Worm (Caenorhabditis elegans) whole organism, L1 larva: ENCODE data around the gene F45E1.2.

ENCODE experiments used
- C34B4.2 ChIP-seq: sonication (generic microtip); optimal IDR thresholded peaks from 2 replicates; lab custom pipeline; 2017; ENCODE audit warnings: mild to moderate bottlenecking, missing genetic modification characterization, missing compliant biosample characterization
- F16B12.6 ChIP-seq: fragments of 150-350 bp; optimal IDR thresholded peaks from 2 replicates; lab custom pipeline; 2014; ENCODE audit warnings: missing biosample characterization, missing genetic modification characterization
- Y116A8C.19 ChIP-seq: sonication (generic microtip); optimal IDR thresholded peaks from 2 replicates; lab custom pipeline; 2016; ENCODE audit warnings: missing compliant biosample characterization, missing genetic modification characterization, borderline replicate concordance
- ama-1 ChIP-seq: fragments of 150-350 bp; optimal IDR thresholded peaks from 2 replicates; lab custom pipeline; 2014
- blmp-1 ChIP-seq: fragments of 150-350 bp; optimal IDR thresholded peaks from 2 replicates; lab custom pipeline; 2014; ENCODE audit warnings: missing biosample characterization, missing genetic modification characterization
- ceh-8 ChIP-seq: fragments of 200-800 bp; sonication (Bioruptor generic); optimal IDR thresholded peaks from 2 replicates; lab custom pipeline; 2018; ENCODE audit warnings: mild to moderate bottlenecking, missing genetic modification characterization, moderate library complexity, missing compliant biosample characterization
- ceh-82 ChIP-seq, 3 experiments: fragments of 150-350 bp in 1 of 3; sonication (generic microtip) in 2 of 3; optimal IDR thresholded peaks; 2 replicates each; lab custom pipeline; 2014 to 2017; ENCODE audit warnings: missing biosample characterization in 3 of 3, missing genetic modification characterization in 3 of 3
- ceh-88 ChIP-seq: fragments of 200-800 bp; sonication (Bioruptor generic); IDR thresholded peaks from 2 replicates; pipeline ENCODE4 v1.3.6; 2022; ENCODE audit warnings: missing genetic modification characterization, missing compliant biosample characterization
- ceh-90 ChIP-seq: sonication (generic microtip); optimal IDR thresholded peaks from 2 replicates; lab custom pipeline; 2016; ENCODE audit warnings: missing genetic modification characterization, missing compliant biosample characterization
- dpl-1 ChIP-seq, 3 experiments: fragments of 150-350 bp in 2 of 3; sonication (generic microtip) in 1 of 3; optimal IDR thresholded peaks; 2 replicates each; lab custom pipeline; 2014 to 2017; ENCODE audit warnings: missing biosample characterization in 3 of 3, missing genetic modification characterization in 3 of 3, missing genetic modification reagents in 3 of 3
- efl-1 ChIP-seq, 4 experiments: fragments of 150-350 bp; optimal IDR thresholded peaks in 3 of 4; peaks in 1 of 4; 1 replicate in 1 of 4; 2 replicates in 3 of 4; lab custom pipeline; 2014; ENCODE audit warnings: missing biosample characterization in 2 of 4, missing genetic modification characterization in 2 of 4, missing genetic modification reagents in 2 of 4
- efl-3 ChIP-seq: fragments of 200-800 bp; sonication (Bioruptor generic); optimal IDR thresholded peaks from 2 replicates; lab custom pipeline; 2018; ENCODE audit warnings: mild to moderate bottlenecking, missing genetic modification characterization, missing compliant biosample characterization
- egl-13 ChIP-seq: sonication (generic microtip); optimal IDR thresholded peaks from 2 replicates; lab custom pipeline; 2016; ENCODE audit warnings: missing genotype, missing genetic modification reagents, missing genetic modification characterization, missing compliant biosample characterization
- elt-2 ChIP-seq: sonication (generic microtip); optimal IDR thresholded peaks from 2 replicates; lab custom pipeline; 2016; ENCODE audit warnings: missing genetic modification characterization, mild to moderate bottlenecking, inconsistent platforms, missing compliant biosample characterization, missing genetic modification reagents
- elt-3 ChIP-seq, 6 experiments: fragments of 150-350 bp in 1 of 6; sonication (generic microtip); optimal IDR thresholded peaks; 2 replicates each; lab custom pipeline; 2017 to 2018; ENCODE audit warnings: missing biosample characterization in 6 of 6, missing genetic modification characterization in 6 of 6, inconsistent platforms in 1 of 6
- ets-5 ChIP-seq: fragments of 200-800 bp; sonication (Bioruptor generic); IDR thresholded peaks from 2 replicates; pipeline ENCODE4 v1.3.6; 2022; ENCODE audit warnings: missing genetic modification characterization, missing compliant biosample characterization
- fos-1 ChIP-seq: fragments of 150-350 bp; optimal IDR thresholded peaks from 2 replicates; lab custom pipeline; 2014; ENCODE audit warnings: missing biosample characterization, missing genetic modification characterization
- isw-1 ChIP-seq: fragments of 200-800 bp; sonication (Bioruptor generic); IDR thresholded peaks from 2 replicates; pipeline ENCODE4 v1.3.6; 2022; ENCODE audit warnings: missing genetic modification characterization, missing compliant biosample characterization
- lin-14 ChIP-seq: fragments of 200-800 bp; sonication (Bioruptor generic); optimal IDR thresholded peaks from 2 replicates; lab custom pipeline; 2018; ENCODE audit warnings: mild to moderate bottlenecking, missing genetic modification characterization, moderate library complexity, missing compliant biosample characterization
- lin-35 ChIP-seq, 2 experiments: fragments of 150-350 bp; optimal IDR thresholded peaks; 2 replicates each; lab custom pipeline; 2014; ENCODE audit warnings: missing biosample characterization in 2 of 2, missing genetic modification characterization in 2 of 2, missing genetic modification reagents in 2 of 2
- lsy-2 ChIP-seq, 2 experiments: fragments of 150-350 bp; optimal IDR thresholded peaks; 2 replicates each; lab custom pipeline; 2014; ENCODE audit warnings: missing biosample characterization in 2 of 2, missing genetic modification characterization in 2 of 2
- mab-9 ChIP-seq: fragments of 200-800 bp; sonication (Bioruptor generic); IDR thresholded peaks from 2 replicates; pipeline ENCODE4 v1.3.6; 2022; ENCODE audit warnings: missing genetic modification reagents, missing genetic modification characterization, missing compliant biosample characterization
- mdl-1 ChIP-seq, 2 experiments: fragments of 150-350 bp; optimal IDR thresholded peaks; 2 replicates each; lab custom pipeline; 2014 to 2017; ENCODE audit warnings: missing biosample characterization in 2 of 2, missing genetic modification characterization in 2 of 2, inconsistent platforms in 1 of 2
- nhr-19 ChIP-seq: fragments of 200-800 bp; sonication (Bioruptor generic); conservative IDR thresholded peaks from 2 replicates; pipeline ENCODE4 v1.3.6; 2022; ENCODE audit warnings: missing genetic modification characterization, missing compliant biosample characterization
- nhr-20 ChIP-seq: sonication (generic microtip); optimal IDR thresholded peaks from 2 replicates; lab custom pipeline; 2016; ENCODE audit warnings: mild to moderate bottlenecking, missing genetic modification characterization, missing compliant biosample characterization
- nhr-28 ChIP-seq: fragments of 150-350 bp; optimal IDR thresholded peaks from 2 replicates; lab custom pipeline; 2014; ENCODE audit warnings: missing biosample characterization, missing genetic modification characterization
- nhr-47 ChIP-seq: sonication (generic microtip); optimal IDR thresholded peaks from 2 replicates; lab custom pipeline; 2016; ENCODE audit warnings: mild to moderate bottlenecking, missing genetic modification characterization, moderate library complexity, missing compliant biosample characterization
- nhr-71 ChIP-seq: sonication (generic microtip); optimal IDR thresholded peaks from 2 replicates; lab custom pipeline; 2016; ENCODE audit warnings: mild to moderate bottlenecking, missing genetic modification characterization, moderate library complexity, missing compliant biosample characterization
- nhr-84 ChIP-seq: sonication (generic microtip); optimal IDR thresholded peaks from 2 replicates; lab custom pipeline; 2017; ENCODE audit warnings: missing biosample characterization, missing genetic modification characterization
- nhr-85 ChIP-seq: sonication (generic microtip); peaks from one replicate; lab custom pipeline; 2016; ENCODE audit warnings: missing genetic modification characterization, inconsistent platforms, missing compliant biosample characterization
- nhr-90 ChIP-seq: sonication (generic microtip); optimal IDR thresholded peaks from 2 replicates; lab custom pipeline; 2016; ENCODE audit warnings: mild to moderate bottlenecking, missing genetic modification characterization, missing compliant biosample characterization; ENCODE audit not compliant: poor library complexity
- pag-3 ChIP-seq: sonication (generic microtip); optimal IDR thresholded peaks from 2 replicates; lab custom pipeline; 2017; ENCODE audit warnings: missing genetic modification characterization, mild to moderate bottlenecking, missing compliant biosample characterization, antibody characterized with exemption, borderline replicate concordance; ENCODE audit not compliant: insufficient read depth
- pqm-1 ChIP-seq: sonication (generic microtip); optimal IDR thresholded peaks from 3 replicates; lab custom pipeline; 2017; ENCODE audit warnings: missing biosample characterization, missing genetic modification characterization
- rnt-1 ChIP-seq: sonication (generic microtip); optimal IDR thresholded peaks from 2 replicates; lab custom pipeline; 2016; ENCODE audit warnings: mild to moderate bottlenecking, missing genetic modification characterization, moderate library complexity, missing compliant biosample characterization
- snpc-4 ChIP-seq: fragments of 150-350 bp; optimal IDR thresholded peaks from 2 replicates; lab custom pipeline; 2014; ENCODE audit warnings: missing biosample characterization, missing genetic modification characterization
- snu-23 ChIP-seq: sonication (generic microtip); optimal IDR thresholded peaks from 2 replicates; lab custom pipeline; 2016; ENCODE audit warnings: missing genetic modification characterization, missing compliant biosample characterization
- sptf-1 ChIP-seq: fragments of 150-350 bp; optimal IDR thresholded peaks from 2 replicates; lab custom pipeline; 2014; ENCODE audit warnings: missing biosample characterization, missing genetic modification characterization
- sup-37 ChIP-seq: fragments of 200-800 bp; sonication (Bioruptor generic); optimal IDR thresholded peaks from 2 replicates; lab custom pipeline; 2018; ENCODE audit warnings: mild to moderate bottlenecking, missing genetic modification characterization, missing compliant biosample characterization
- swsn-7 ChIP-seq: sonication (generic microtip); optimal IDR thresholded peaks from 2 replicates; lab custom pipeline; 2016; ENCODE audit warnings: missing genetic modification characterization, missing compliant biosample characterization
- unc-98 ChIP-seq: fragments of 200-800 bp; sonication (Bioruptor generic); IDR thresholded peaks from 2 replicates; pipeline ENCODE4 v1.3.6; 2022; ENCODE audit warnings: missing genetic modification characterization, missing compliant biosample characterization

Gene F45E1.2

DNA sequence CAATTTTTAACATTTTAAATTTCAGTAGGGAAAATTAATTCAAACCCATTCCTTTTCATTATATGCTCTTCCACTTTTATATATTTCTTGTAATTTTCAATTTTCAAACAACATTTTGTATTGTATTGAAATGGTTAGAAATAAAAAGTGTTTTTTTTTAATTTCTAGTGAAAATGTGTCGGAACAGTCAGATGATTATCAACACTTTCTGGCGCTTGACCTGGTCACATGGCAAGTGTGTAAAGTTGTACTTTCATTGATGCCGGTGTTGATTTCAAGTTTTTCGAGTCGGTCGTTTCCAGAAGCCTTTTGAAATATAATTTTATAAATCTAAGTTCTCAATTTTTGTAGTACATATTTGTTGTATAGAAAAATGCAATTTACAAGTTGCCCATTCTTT lies 23.2 kb downstream of the F45E1.2 start:
- TF ChIP-seq ceh-88 (no peak), nhr-47 (tag; lab: Kevin White, UChicago) (no peak), nhr-71 (tag; lab: Kevin White, UChicago) (peak; percentile 68), ama-1 (lab: Kevin White, UChicago) (no peak), pqm-1 (tag; lab: Kevin White, UChicago) (no peak), dpl-1 (GFP tag; optimal IDR thresholded peaks at IDR 0.05; lab: Kevin White, UChicago) (peak in 1 of 3 experiments; percentile 11), elt-3 (tag; optimal IDR thresholded peaks at IDR 0.05; lab: Kevin White, UChicago) (no peak), elt-2 (tag; lab: Kevin White, UChicago) (peak; percentile 46), Y116A8C.19 (tag; lab: Kevin White, UChicago) (no peak), nhr-90 (tag; lab: Kevin White, UChicago) (peak; percentile 13), fos-1 (tag; lab: Kevin White, UChicago) (no peak), sptf-1 (no peak), pag-3 (peak; percentile 4), nhr-84 (tag; lab: Kevin White, UChicago) (no peak), efl-1 (optimal IDR thresholded peaks at IDR 0.05; lab: Kevin White, UChicago) (no peak), efl-1 (GFP tag; optimal IDR thresholded peaks at IDR 0.05 in 1 of 2; lab: Kevin White, UChicago) (peak in 1 of 2 experiments; percentile 34), blmp-1 (tag; lab: Kevin White, UChicago) (peak; percentile 72), swsn-7 (tag; lab: Kevin White, UChicago) (no peak), lsy-2 (tag; optimal IDR thresholded peaks at IDR 0.05; lab: Kevin White, UChicago) (peak; percentile 9 to 19), nhr-19 (GFP tag; lab: Robert Waterston, UW) (peak; percentile 44), sup-37 (GFP tag; lab: Kevin White, UChicago) (no peak), ceh-8 (GFP tag; lab: Kevin White, UChicago) (no peak), isw-1 (no peak), mdl-1 (tag; optimal IDR thresholded peaks at IDR 0.05; lab: Kevin White, UChicago) (peak in 1 of 2 experiments; percentile 40), rnt-1 (tag; lab: Kevin White, UChicago) (peak; percentile 27), C34B4.2 (tag; lab: Kevin White, UChicago) (no peak), lin-14 (peak; percentile 64), nhr-20 (tag; lab: Kevin White, UChicago) (peak; percentile 64), lin-35 (GFP tag; optimal IDR thresholded peaks at IDR 0.05; lab: Kevin White, UChicago) (peak in 1 of 2 experiments; percentile 68), nhr-85 (tag; lab: Kevin White, UChicago) (no peak), egl-13 (tag; lab: Kevin White, UChicago) (no peak), snu-23 (GFP tag; lab: Kevin White, UChicago) (peak; percentile 67), ceh-90 (no peak)

ce11 chrX:8027509-8027908 lies 24.0 kb downstream of the F45E1.2 start:
- TF ChIP-seq lin-35 (GFP tag; optimal IDR thresholded peaks at IDR 0.05; lab: Kevin White, UChicago) (peak in 1 of 2 experiments; percentile 1), efl-3 (no peak), Y116A8C.19 (tag; lab: Kevin White, UChicago) (no peak), ets-5 (no peak), snpc-4 (tag; lab: Kevin White, UChicago) (no peak), unc-98 (GFP tag; lab: Robert Waterston, UW) (no peak), nhr-28 (tag; lab: Kevin White, UChicago) (no peak), lsy-2 (tag; optimal IDR thresholded peaks at IDR 0.05; lab: Kevin White, UChicago) (no peak), ceh-82 (tag; optimal IDR thresholded peaks at IDR 0.05; lab: Kevin White, UChicago) (no peak), mab-9 (GFP tag; lab: Robert Waterston, UW) (0 out of 2 replicates have a peak, but pooled peaks have one; percentile 6), efl-1 (optimal IDR thresholded peaks at IDR 0.05; lab: Kevin White, UChicago) (peak in 1 of 2 experiments; percentile 7), efl-1 (GFP tag; optimal IDR thresholded peaks at IDR 0.05 in 1 of 2; lab: Kevin White, UChicago) (peak; percentile 50 to 93), F16B12.6 (tag; lab: Kevin White, UChicago) (no peak)
